Fruit fly (Drosophila melanogaster) whole organism, embryonic: Measurements from ENCODE around the gene Glut4EF.

Source experiments
- Ada2b ChIP-seq: fragments of 200-800 bp; sonication (Bioruptor generic); IDR thresholded peaks from 2 replicates; pipeline ENCODE4 v1.3.6; 2022; ENCODE audit warnings: missing biosample characterization, missing genetic modification characterization
- Antp ChIP-seq: fragments of 200-800 bp; sonication (Bioruptor generic); optimal IDR thresholded peaks from 3 replicates; lab custom pipeline; 2016; ENCODE audit warnings: missing biosample characterization, missing genetic modification characterization
- B-H1 ChIP-seq: fragments of 200-800 bp; sonication (Bioruptor generic); IDR thresholded peaks from 3 replicates; pipeline ENCODE4 v1.3.6; 2022; ENCODE audit warnings: missing biosample characterization, missing genetic modification characterization
- CG1024 ChIP-seq: fragments of 200-800 bp; sonication (Bioruptor generic); IDR thresholded peaks from 2 replicates; pipeline ENCODE4 v1.3.6; 2022; ENCODE audit warnings: missing biosample characterization, missing genetic modification characterization
- CG11093 ChIP-seq: fragments of 200-800 bp; sonication (Bioruptor generic); IDR thresholded peaks from 3 replicates; pipeline ENCODE4 v1.3.6; 2022; ENCODE audit warnings: missing biosample characterization, missing genetic modification characterization
- CG11247 ChIP-seq: fragments of 200-800 bp; sonication (Bioruptor generic); IDR thresholded peaks from 2 replicates; pipeline ENCODE4 v1.3.6; 2022; ENCODE audit warnings: missing biosample characterization, missing genetic modification characterization
- CG14014 ChIP-seq: fragments of 200-800 bp; sonication (Bioruptor generic); IDR thresholded peaks from 2 replicates; pipeline ENCODE4 v1.3.6; 2022; ENCODE audit warnings: missing biosample characterization, missing genetic modification characterization
- CG15011 ChIP-seq: fragments of 200-800 bp; sonication (Bioruptor generic); optimal IDR thresholded peaks from 3 replicates; lab custom pipeline; 2018; ENCODE audit warnings: missing biosample characterization, mild to moderate bottlenecking, missing genetic modification characterization
- CG1602 ChIP-seq: fragments of 200-800 bp; sonication (Bioruptor generic); optimal IDR thresholded peaks from 3 replicates; lab custom pipeline; 2016; ENCODE audit warnings: missing biosample characterization, missing genetic modification characterization
- CG1792 ChIP-seq: fragments of 200-800 bp; sonication (Bioruptor generic); optimal IDR thresholded peaks from 2 replicates; lab custom pipeline; 2016; ENCODE audit warnings: missing biosample characterization, missing genetic modification characterization
- CG3847 ChIP-seq: fragments of 200-800 bp; sonication (Bioruptor generic); IDR thresholded peaks from 2 replicates; pipeline ENCODE4 v1.3.6; 2022; ENCODE audit warnings: missing biosample characterization, missing genetic modification characterization
- CG4328 ChIP-seq: fragments of 200-800 bp; sonication (Bioruptor generic); optimal IDR thresholded peaks from 3 replicates; lab custom pipeline; 2017; ENCODE audit warnings: missing biosample characterization, missing genetic modification reagents, missing genetic modification characterization
- CG4820 ChIP-seq: fragments of 200-800 bp; sonication (Bioruptor generic); optimal IDR thresholded peaks from 3 replicates; lab custom pipeline; 2016; ENCODE audit warnings: missing biosample characterization, missing genetic modification characterization
- CG6175 ChIP-seq: fragments of 200-800 bp; sonication (Bioruptor generic); IDR thresholded peaks from 3 replicates; pipeline ENCODE4 v1.3.6; 2022; ENCODE audit warnings: missing biosample characterization, missing genetic modification characterization
- CG6689 ChIP-seq: fragments of 200-800 bp; sonication (Bioruptor generic); IDR thresholded peaks from 2 replicates; pipeline ENCODE4 v1.3.6; 2022; ENCODE audit warnings: missing biosample characterization, missing genetic modification characterization
- CG6765 ChIP-seq: fragments of 200-800 bp; sonication (Bioruptor generic); optimal IDR thresholded peaks from 3 replicates; lab custom pipeline; 2017; ENCODE audit warnings: missing biosample characterization, mild to moderate bottlenecking, missing genetic modification characterization
- CG7357 ChIP-seq: fragments of 200-800 bp; sonication (Bioruptor generic); IDR thresholded peaks from 3 replicates; pipeline ENCODE4 v1.3.6; 2022; ENCODE audit warnings: missing biosample characterization, missing genetic modification characterization
- CG8944 ChIP-seq: fragments of 200-800 bp; sonication (Bioruptor generic); optimal IDR thresholded peaks from 3 replicates; lab custom pipeline; 2016; ENCODE audit warnings: missing biosample characterization, missing genetic modification characterization
- CG9817 ChIP-seq: fragments of 200-800 bp; sonication (Bioruptor generic); optimal IDR thresholded peaks from 2 replicates; lab custom pipeline; 2018; ENCODE audit warnings: missing biosample characterization, mild to moderate bottlenecking, missing genetic modification characterization, moderate library complexity
- Chrac-16 ChIP-seq: fragments of 200-800 bp; sonication (Bioruptor generic); optimal IDR thresholded peaks from 3 replicates; lab custom pipeline; 2016; ENCODE audit warnings: missing biosample characterization, missing genetic modification characterization
- Dad ChIP-seq: fragments of 200-800 bp; sonication (Bioruptor generic); optimal IDR thresholded peaks from 3 replicates; lab custom pipeline; 2016; ENCODE audit warnings: missing biosample characterization, missing genetic modification characterization
- Dll ChIP-seq: fragments of 200-800 bp; sonication (Bioruptor generic); IDR thresholded peaks from 4 replicates; pipeline ENCODE4 v1.3.6; 2022; ENCODE audit warnings: missing biosample characterization, missing genetic modification characterization; ENCODE audit not compliant: partially characterized antibody
- Elba2 ChIP-seq: fragments of 200-800 bp; sonication (Bioruptor generic); optimal IDR thresholded peaks from 3 replicates; lab custom pipeline; 2016; ENCODE audit warnings: missing biosample characterization, missing genetic modification characterization
- Fer2 ChIP-seq: fragments of 200-800 bp; sonication (Bioruptor generic); optimal IDR thresholded peaks from 2 replicates; lab custom pipeline; 2018; ENCODE audit warnings: missing biosample characterization, mild to moderate bottlenecking, missing genetic modification characterization, moderate library complexity
- Gsc ChIP-seq: fragments of 200-800 bp; sonication (Bioruptor generic); IDR thresholded peaks from 2 replicates; pipeline ENCODE4 v1.3.6; 2022; ENCODE audit warnings: missing biosample characterization, missing genetic modification characterization
- Gug ChIP-seq: fragments of 200-800 bp; sonication (Bioruptor generic); IDR thresholded peaks from 4 replicates; pipeline ENCODE4 v1.3.6; 2022; ENCODE audit warnings: missing biosample characterization, missing genetic modification characterization
- Hmr ChIP-seq: fragments of 200-800 bp; sonication (Bioruptor generic); optimal IDR thresholded peaks from 3 replicates; lab custom pipeline; 2017; ENCODE audit warnings: mild to moderate bottlenecking, missing biosample characterization, missing genetic modification reagents, missing genetic modification characterization
- Lpt ChIP-seq: fragments of >200 bp; optimal IDR thresholded peaks from 2 replicates; lab custom pipeline; 2018; ENCODE audit warnings: missing biosample characterization, missing genetic modification characterization
- MESR4 ChIP-seq: fragments of 200-800 bp; sonication (Bioruptor generic); optimal IDR thresholded peaks from 2 replicates; lab custom pipeline; 2018; ENCODE audit warnings: missing biosample characterization, mild to moderate bottlenecking, missing genetic modification characterization, moderate library complexity
- Opbp ChIP-seq: fragments of 200-800 bp; sonication (Bioruptor generic); IDR thresholded peaks from 3 replicates; pipeline ENCODE4 v1.3.6; 2022; ENCODE audit warnings: missing biosample characterization, missing genetic modification characterization; ENCODE audit not compliant: partially characterized antibody
- Ravus ChIP-seq: fragments of 200-800 bp; sonication (Bioruptor generic); IDR thresholded peaks from 2 replicates; pipeline ENCODE4 v1.3.6; 2022; ENCODE audit warnings: missing biosample characterization, missing genetic modification characterization
- Taf1 ChIP-seq: fragments of 200-800 bp; sonication (Bioruptor generic); IDR thresholded peaks from 2 replicates; pipeline ENCODE4 v1.3.6; 2022; ENCODE audit warnings: missing biosample characterization, missing genetic modification characterization
- bbx ChIP-seq: fragments of 200-800 bp; sonication (Bioruptor generic); IDR thresholded peaks from 2 replicates; pipeline ENCODE4 v1.3.6; 2022; ENCODE audit warnings: missing biosample characterization, missing genetic modification characterization; ENCODE audit not compliant: partially characterized antibody
- chinmo ChIP-seq: fragments of 200-800 bp; sonication (Bioruptor generic); IDR thresholded peaks from 4 replicates; pipeline ENCODE4 v1.3.6; 2022; ENCODE audit warnings: missing biosample characterization, missing genetic modification characterization; ENCODE audit not compliant: partially characterized antibody
- dpn ChIP-seq, 2 experiments: fragments of 200-800 bp; sonication (Bioruptor generic); optimal IDR thresholded peaks; 3 replicates each; lab custom pipeline; 2016; ENCODE audit warnings: missing biosample characterization in 2 of 2, missing genetic modification characterization in 2 of 2
- insv ChIP-seq, 2 experiments: fragments of 200-800 bp; sonication (Bioruptor generic); optimal IDR thresholded peaks; 3 replicates each; lab custom pipeline; 2016 to 2018; ENCODE audit warnings: missing biosample characterization in 2 of 2, missing genetic modification characterization in 2 of 2
- jing ChIP-seq: fragments of 200-800 bp; sonication (Bioruptor generic); optimal IDR thresholded peaks from 2 replicates; lab custom pipeline; 2018; ENCODE audit warnings: missing biosample characterization, mild to moderate bottlenecking, missing genetic modification characterization
- kah ChIP-seq: fragments of 200-800 bp; sonication (Bioruptor generic); optimal IDR thresholded peaks from 2 replicates; lab custom pipeline; 2018; ENCODE audit warnings: missing biosample characterization, mild to moderate bottlenecking, missing genetic modification characterization
- kay ChIP-seq: fragments of 200-800 bp; sonication (Bioruptor generic); optimal IDR thresholded peaks from 2 replicates; lab custom pipeline; 2016; ENCODE audit warnings: missing biosample characterization, missing genetic modification characterization
- klu ChIP-seq: fragments of 200-800 bp; sonication (Bioruptor generic); IDR thresholded peaks from 2 replicates; pipeline ENCODE4 v1.3.6; 2022; ENCODE audit warnings: missing biosample characterization, missing genetic modification characterization
- kni ChIP-seq: fragments of 200-800 bp; sonication (Bioruptor generic); optimal IDR thresholded peaks from 3 replicates; lab custom pipeline; 2017; ENCODE audit warnings: mild to moderate bottlenecking, missing biosample characterization, missing genetic modification reagents, missing genetic modification characterization
- lab ChIP-seq: fragments of 200-800 bp; sonication (Bioruptor generic); optimal IDR thresholded peaks from 3 replicates; lab custom pipeline; 2017; ENCODE audit warnings: missing biosample characterization, missing genetic modification characterization, mild to moderate bottlenecking, moderate library complexity, missing genetic modification reagents
- mld ChIP-seq: fragments of 200-800 bp; sonication (Bioruptor generic); IDR thresholded peaks from 3 replicates; pipeline ENCODE4 v1.3.6; 2022; ENCODE audit warnings: missing biosample characterization, missing genetic modification characterization; ENCODE audit not compliant: partially characterized antibody
- sd ChIP-seq: fragments of 200-800 bp; sonication (Bioruptor generic); optimal IDR thresholded peaks from 3 replicates; lab custom pipeline; 2018; ENCODE audit warnings: missing biosample characterization, mild to moderate bottlenecking, missing genetic modification characterization, moderate library complexity
- shn ChIP-seq: fragments of 200-800 bp; sonication (Bioruptor generic); optimal IDR thresholded peaks from 3 replicates; lab custom pipeline; 2016; ENCODE audit warnings: missing biosample characterization, missing genetic modification characterization
- sna ChIP-seq: fragments of 200-800 bp; sonication (Bioruptor generic); IDR thresholded peaks from 2 replicates; pipeline ENCODE4 v1.3.6; 2022; ENCODE audit warnings: missing biosample characterization, missing genetic modification characterization; ENCODE audit not compliant: partially characterized antibody
- so ChIP-seq: fragments of 200-800 bp; sonication (Bioruptor generic); IDR thresholded peaks from 3 replicates; pipeline ENCODE4 v1.3.6; 2022; ENCODE audit warnings: missing biosample characterization, missing genetic modification characterization
- sob ChIP-seq: fragments of 200-800 bp; sonication (Bioruptor generic); IDR thresholded peaks from 2 replicates; pipeline ENCODE4 v1.3.6; 2022; ENCODE audit warnings: missing biosample characterization, missing genetic modification characterization
- tap ChIP-seq: fragments of 200-800 bp; optimal IDR thresholded peaks from 3 replicates; lab custom pipeline; 2019; ENCODE audit warnings: missing biosample characterization, mild to moderate bottlenecking, missing genetic modification characterization, moderate library complexity
- wdn ChIP-seq: fragments of 200-800 bp; sonication (Bioruptor generic); IDR thresholded peaks from 2 replicates; pipeline ENCODE4 v1.3.6; 2022; ENCODE audit warnings: missing biosample characterization, missing genetic modification characterization

The Glut4EF gene

dm6 chr3R:9872815-9873752 is 1.4 kb upstream of the Glut4EF start (continued):
- TF ChIP-seq Opbp (no peak), lab (GFP tag; lab: Kevin White, UChicago) (no peak), Elba2 (GFP tag; lab: Kevin White, UChicago) (no peak), Chrac-16 (no peak), MESR4 (GFP tag; lab: Kevin White, UChicago) (no peak), CG15011 (GFP tag; lab: Kevin White, UChicago) (no peak), CG9817 (tag; lab: Kevin White, UChicago) (no peak), CG6689 (GFP tag; lab: Robert Waterston, UW) (no peak), so (GFP tag; lab: Robert Waterston, UW) (no peak), Gug (GFP tag; lab: Robert Waterston, UW) (no peak), CG4820 (GFP tag; lab: Kevin White, UChicago) (no peak), CG7357 (GFP tag; lab: Robert Waterston, UW) (no peak), Ravus (GFP tag; lab: Robert Waterston, UW) (no peak), CG4328 (GFP tag; lab: Kevin White, UChicago) (no peak), kah (GFP tag; lab: Kevin White, UChicago) (no peak), kay (GFP tag; lab: Kevin White, UChicago) (no peak), bbx (GFP tag; lab: Robert Waterston, UW) (no peak), mld (GFP tag; lab: Robert Waterston, UW) (no peak), Dll (GFP tag; lab: Robert Waterston, UW) (no peak), Antp (GFP tag; lab: Kevin White, UChicago) (no peak), wdn (GFP tag; lab: Robert Waterston, UW) (no peak), CG6175 (no peak), Taf1 (no peak), CG1602 (GFP tag; lab: Kevin White, UChicago) (no peak), CG1024 (GFP tag; lab: Robert Waterston, UW) (no peak), sna (GFP tag; lab: Robert Waterston, UW) (0 out of 2 replicates have a peak, but pooled peaks have one; percentile 45), CG8944 (GFP tag; lab: Kevin White, UChicago) (no peak), Lpt (GFP tag; lab: Kevin White, UChicago) (no peak), insv (GFP tag; optimal IDR thresholded peaks at IDR 0.05; lab: Kevin White, UChicago) (peak in 1 of 2 experiments; percentile 59), CG1792 (GFP tag; lab: Kevin White, UChicago) (no peak), sd (tag; lab: Kevin White, UChicago) (peak; percentile 96), Ada2b (no peak), CG11247 (GFP tag; lab: Robert Waterston, UW) (no peak), Fer2 (no peak), CG14014 (GFP tag; lab: Robert Waterston, UW) (no peak), chinmo (GFP tag; lab: Robert Waterston, UW) (peak; percentile 97), B-H1 (no peak), tap (no peak), Dad (GFP tag; lab: Kevin White, UChicago) (no peak), kni (GFP tag; lab: Kevin White, UChicago) (peak; percentile 55), sob (GFP tag; lab: Robert Waterston, UW) (no peak), Gsc (GFP tag; lab: Robert Waterston, UW) (no peak), Hmr (GFP tag; lab: Kevin White, UChicago) (no peak), CG3847 (GFP tag; lab: Robert Waterston, UW) (no peak), CG6765 (no peak), shn (no peak), klu (GFP tag; lab: Robert Waterston, UW) (no peak), dpn (GFP tag; optimal IDR thresholded peaks at IDR 0.05; lab: Kevin White, UChicago) (no peak), CG11093 (no peak), jing (no peak)
